Worm (Caenorhabditis elegans) whole organism, early embryonic: ENCODE measurements around the gene fbxb-47.

ENCODE experiments used
- B0310.2 ChIP-seq: sonication (generic microtip); optimal IDR thresholded peaks from 2 replicates; lab custom pipeline; 2016; ENCODE audit warnings: mild to moderate bottlenecking, missing genetic modification characterization, missing compliant biosample characterization
- F13C5.2 ChIP-seq: sonication (generic microtip); optimal IDR thresholded peaks from 2 replicates; lab custom pipeline; 2017; ENCODE audit warnings: mild to moderate bottlenecking, missing genetic modification characterization, inconsistent platforms, missing compliant biosample characterization
- aly-1 ChIP-seq: sonication (generic microtip); optimal IDR thresholded peaks from 2 replicates; lab custom pipeline; 2016; ENCODE audit warnings: missing genetic modification characterization, missing compliant biosample characterization
- ama-1 ChIP-seq: fragments of 150-350 bp; optimal IDR thresholded peaks from 2 replicates; lab custom pipeline; 2014
- ceh-13 ChIP-seq: fragments of 200-800 bp; sonication (Bioruptor generic); optimal IDR thresholded peaks from 2 replicates; lab custom pipeline; 2018; ENCODE audit warnings: mild to moderate bottlenecking, missing genetic modification characterization, missing compliant biosample characterization
- ceh-36 ChIP-seq: sonication (generic microtip); optimal IDR thresholded peaks from 2 replicates; lab custom pipeline; 2016; ENCODE audit warnings: missing genetic modification characterization, inconsistent platforms, missing compliant biosample characterization
- ets-7 ChIP-seq: sonication (generic microtip); optimal IDR thresholded peaks from 2 replicates; lab custom pipeline; 2016; ENCODE audit warnings: missing genotype, missing genetic modification characterization, missing compliant biosample characterization
- flt-1 ChIP-seq: fragments of 200-800 bp; sonication (Bioruptor generic); IDR thresholded peaks from 2 replicates; pipeline ENCODE4 v1.3.6; 2022; ENCODE audit warnings: missing genetic modification characterization, missing compliant biosample characterization
- hmg-4 ChIP-seq: fragments of 200-800 bp; sonication (Bioruptor generic); optimal IDR thresholded peaks from 2 replicates; lab custom pipeline; 2018; ENCODE audit warnings: mild to moderate bottlenecking, missing genetic modification characterization, missing compliant biosample characterization
- hnd-1 ChIP-seq: sonication (generic microtip); optimal IDR thresholded peaks from 2 replicates; lab custom pipeline; 2016; ENCODE audit warnings: missing genetic modification characterization, missing compliant biosample characterization
- pes-1 ChIP-seq: fragments of 200-800 bp; sonication (Bioruptor generic); IDR thresholded peaks from 2 replicates; pipeline ENCODE4 v1.3.6; 2022; ENCODE audit warnings: missing genetic modification reagents, missing genetic modification characterization, missing compliant biosample characterization
- scrt-1 ChIP-seq: fragments of 200-800 bp; sonication (Bioruptor generic); IDR thresholded peaks from 2 replicates; pipeline ENCODE4 v1.3.6; 2022; ENCODE audit warnings: missing genetic modification characterization, missing compliant biosample characterization
- sea-1 ChIP-seq: fragments of 200-800 bp; sonication (Bioruptor generic); conservative IDR thresholded peaks from 2 replicates; pipeline ENCODE4 v1.3.6; 2022; ENCODE audit warnings: missing genetic modification characterization, missing compliant biosample characterization
- tbx-11 ChIP-seq: fragments of 200-800 bp; sonication (Bioruptor generic); IDR thresholded peaks from 2 replicates; pipeline ENCODE4 v1.3.6; 2022; ENCODE audit warnings: missing genetic modification characterization, missing compliant biosample characterization

ce11 chrII:1722394-1722793 is 19.1 kb upstream of the fbxb-47 start, which contains the start of the genes fbxb-5 and btb-8:
- TF ChIP-seq ama-1 (lab: Kevin White, UChicago) (no peak), F13C5.2 (no peak), flt-1 (GFP tag; lab: Robert Waterston, UW) (no peak), ceh-13 (GFP tag; lab: Kevin White, UChicago) (no peak), ets-7 (tag; lab: Kevin White, UChicago) (no peak), hnd-1 (tag; lab: Kevin White, UChicago) (no peak), B0310.2 (tag; lab: Kevin White, UChicago) (no peak), aly-1 (no peak), hmg-4 (GFP tag; lab: Kevin White, UChicago) (no peak), pes-1 (GFP tag; lab: Robert Waterston, UW) (no peak), scrt-1 (GFP tag; lab: Robert Waterston, UW) (no peak), sea-1 (no peak), tbx-11 (GFP tag; lab: Robert Waterston, UW) (no peak), ceh-36 (no peak)
